Fruit fly (Drosophila melanogaster) whole organism, embryonic: ENCODE measurements around the gene CG15023.

ENCODE experiments used
- ATbp ChIP-seq: fragments of 200-800 bp; sonication (Bioruptor generic); optimal IDR thresholded peaks from 2 replicates; lab custom pipeline; 2017; ENCODE audit warnings: missing biosample characterization, mild to moderate bottlenecking, missing genetic modification characterization, missing genetic modification reagents
- Blimp-1 ChIP-seq: fragments of 200-800 bp; sonication (Bioruptor generic); optimal IDR thresholded peaks from 3 replicates; lab custom pipeline; 2018; ENCODE audit warnings: missing biosample characterization, missing genetic modification characterization, mild to moderate bottlenecking, moderate library complexity, missing genetic modification reagents
- CG10209 ChIP-seq: fragments of 200-800 bp; sonication (Bioruptor generic); optimal IDR thresholded peaks from 3 replicates; lab custom pipeline; 2017; ENCODE audit warnings: missing biosample characterization, mild to moderate bottlenecking, missing genetic modification characterization, missing genetic modification reagents
- CG11695 ChIP-seq: fragments of 200-800 bp; sonication (Bioruptor generic); IDR thresholded peaks from 3 replicates; pipeline ENCODE4 v1.3.6; 2022; ENCODE audit warnings: missing biosample characterization, missing genetic modification characterization
- CG13287 ChIP-seq: fragments of 200-800 bp; sonication (Bioruptor generic); IDR thresholded peaks from 2 replicates; pipeline ENCODE4 v1.3.6; 2022; ENCODE audit warnings: missing biosample characterization, missing genetic modification characterization; ENCODE audit not compliant: partially characterized antibody
- CG13424 ChIP-seq: fragments of 200-800 bp; sonication (Bioruptor generic); optimal IDR thresholded peaks from 2 replicates; lab custom pipeline; 2019; ENCODE audit warnings: missing biosample characterization, mild to moderate bottlenecking, missing genetic modification characterization, moderate library complexity
- CG14014 ChIP-seq: fragments of 200-800 bp; sonication (Bioruptor generic); IDR thresholded peaks from 2 replicates; pipeline ENCODE4 v1.3.6; 2022; ENCODE audit warnings: missing biosample characterization, missing genetic modification characterization
- CG14441 ChIP-seq: fragments of 200-800 bp; sonication (Bioruptor generic); IDR thresholded peaks from 2 replicates; pipeline ENCODE4 v1.3.6; 2022; ENCODE audit warnings: missing biosample characterization, missing genetic modification characterization
- CG14667 ChIP-seq: fragments of 200-800 bp; sonication (Bioruptor generic); IDR thresholded peaks from 2 replicates; pipeline ENCODE4 v1.3.6; 2022; ENCODE audit warnings: missing biosample characterization, missing genetic modification characterization
- CG15269 ChIP-seq: fragments of 200-800 bp; sonication (Bioruptor generic); optimal IDR thresholded peaks from 2 replicates; lab custom pipeline; 2018; ENCODE audit warnings: missing biosample characterization, mild to moderate bottlenecking, missing genetic modification characterization, moderate library complexity
- CG17385 ChIP-seq: fragments of 200-800 bp; sonication (Bioruptor generic); optimal IDR thresholded peaks from 3 replicates; lab custom pipeline; 2018; ENCODE audit warnings: missing biosample characterization, mild to moderate bottlenecking, missing genetic modification characterization
- CG18476 ChIP-seq: fragments of 200-800 bp; sonication (Bioruptor generic); optimal IDR thresholded peaks from 2 replicates; lab custom pipeline; 2016; ENCODE audit warnings: missing biosample characterization, mild to moderate bottlenecking, missing genetic modification characterization
- CG18764 ChIP-seq: fragments of 200-800 bp; sonication (Bioruptor generic); optimal IDR thresholded peaks from 3 replicates; lab custom pipeline; 2016; ENCODE audit warnings: missing biosample characterization, missing genetic modification characterization
- CG34376 ChIP-seq: fragments of 200-800 bp; sonication (Bioruptor generic); optimal IDR thresholded peaks from 2 replicates; lab custom pipeline; 2018; ENCODE audit warnings: missing biosample characterization, mild to moderate bottlenecking, missing genetic modification characterization
- CG4730 ChIP-seq: fragments of 200-800 bp; sonication (Bioruptor generic); IDR thresholded peaks from 2 replicates; pipeline ENCODE4 v1.3.6; 2022; ENCODE audit warnings: missing biosample characterization, missing genetic modification characterization
- CG6272 ChIP-seq: fragments of 200-800 bp; sonication (Bioruptor generic); IDR thresholded peaks from 2 replicates; pipeline ENCODE4 v1.3.6; 2022; ENCODE audit warnings: missing biosample characterization, missing genetic modification characterization
- CG6683 ChIP-seq: fragments of 200-800 bp; sonication (Bioruptor generic); optimal IDR thresholded peaks from 2 replicates; lab custom pipeline; 2017; ENCODE audit warnings: missing biosample characterization, mild to moderate bottlenecking, missing genetic modification characterization, missing genetic modification reagents
- CG7839 ChIP-seq: fragments of 200-800 bp; sonication (Bioruptor generic); optimal IDR thresholded peaks from 3 replicates; lab custom pipeline; 2018; ENCODE audit warnings: missing biosample characterization, mild to moderate bottlenecking, missing genetic modification characterization, moderate library complexity
- CG8290 ChIP-seq, 3 experiments: fragments of 200-800 bp; sonication (Bioruptor generic); optimal IDR thresholded peaks; 2 replicates each; lab custom pipeline; 2016 to 2019; ENCODE audit warnings: missing biosample characterization in 3 of 3, missing genetic modification characterization in 3 of 3, mild to moderate bottlenecking in 2 of 3, moderate library complexity in 1 of 3
- CG8388 ChIP-seq: fragments of 200-800 bp; sonication (Bioruptor generic); optimal IDR thresholded peaks from 2 replicates; lab custom pipeline; 2019; ENCODE audit warnings: missing biosample characterization, mild to moderate bottlenecking, missing genetic modification characterization, moderate library complexity
- CG8924 ChIP-seq: fragments of 200-800 bp; optimal IDR thresholded peaks from 3 replicates; lab custom pipeline; 2019; ENCODE audit warnings: missing biosample characterization, mild to moderate bottlenecking, missing genetic modification characterization, moderate library complexity
- CoRest ChIP-seq: fragments of 200-800 bp; sonication (Bioruptor generic); optimal IDR thresholded peaks from 3 replicates; lab custom pipeline; 2018; ENCODE audit warnings: missing biosample characterization, mild to moderate bottlenecking, missing genetic modification characterization, moderate library complexity
- Doc2 ChIP-seq: fragments of 200-800 bp; sonication (Bioruptor generic); IDR thresholded peaks from 2 replicates; pipeline ENCODE4 v1.3.6; 2022; ENCODE audit warnings: missing biosample characterization, missing genetic modification characterization
- Hr51 ChIP-seq, 2 experiments: fragments of 200-800 bp; sonication (Bioruptor generic); optimal IDR thresholded peaks; 2 replicates in 1 of 2; 3 replicates in 1 of 2; lab custom pipeline; 2016 to 2018; ENCODE audit warnings: missing biosample characterization in 2 of 2, missing genetic modification characterization in 2 of 2, mild to moderate bottlenecking in 1 of 2, moderate library complexity in 1 of 2
- Oli ChIP-seq: fragments of 200-800 bp; sonication (Bioruptor generic); optimal IDR thresholded peaks from 2 replicates; lab custom pipeline; 2018; ENCODE audit warnings: missing biosample characterization, mild to moderate bottlenecking, missing genetic modification characterization, moderate library complexity
- Sox102F ChIP-seq: fragments of 200-800 bp; sonication (Bioruptor generic); optimal IDR thresholded peaks from 2 replicates; lab custom pipeline; 2018; ENCODE audit warnings: missing biosample characterization, mild to moderate bottlenecking, missing genetic modification characterization, moderate library complexity
- bsh ChIP-seq, 2 experiments: fragments of 200-800 bp; sonication (Bioruptor generic); optimal IDR thresholded peaks; 2 replicates each; lab custom pipeline; 2017 to 2018; ENCODE audit warnings: mild to moderate bottlenecking in 2 of 2, missing biosample characterization in 2 of 2, missing genetic modification characterization in 2 of 2, moderate library complexity in 1 of 2
- btn ChIP-seq: fragments of 200-800 bp; sonication (Bioruptor generic); optimal IDR thresholded peaks from 2 replicates; lab custom pipeline; 2016; ENCODE audit warnings: missing biosample characterization, missing genetic modification characterization
- esg ChIP-seq: fragments of 200-800 bp; sonication (Bioruptor generic); conservative IDR thresholded peaks from 2 replicates; pipeline ENCODE4 v1.3.6; 2022; ENCODE audit warnings: missing biosample characterization, missing genetic modification characterization
- fd3F ChIP-seq: fragments of 200-800 bp; sonication (Bioruptor generic); optimal IDR thresholded peaks from 2 replicates; lab custom pipeline; 2018; ENCODE audit warnings: missing biosample characterization, mild to moderate bottlenecking, missing genetic modification characterization, moderate library complexity
- gem ChIP-seq: fragments of 200-800 bp; sonication (Bioruptor generic); optimal IDR thresholded peaks from 2 replicates; lab custom pipeline; 2019; ENCODE audit warnings: missing biosample characterization, mild to moderate bottlenecking, missing genetic modification characterization, moderate library complexity
- grau ChIP-seq: fragments of 200-800 bp; optimal IDR thresholded peaks from 3 replicates; lab custom pipeline; 2019; ENCODE audit warnings: missing biosample characterization, mild to moderate bottlenecking, missing genetic modification characterization, moderate library complexity
- nmo ChIP-seq: fragments of 200-800 bp; sonication (Bioruptor generic); optimal IDR thresholded peaks from 2 replicates; lab custom pipeline; 2018; ENCODE audit warnings: missing biosample characterization, mild to moderate bottlenecking, missing genetic modification characterization, moderate library complexity
- oc ChIP-seq: fragments of 200-800 bp; sonication (Bioruptor generic); optimal IDR thresholded peaks from 2 replicates; lab custom pipeline; 2018; ENCODE audit warnings: missing biosample characterization, mild to moderate bottlenecking, missing genetic modification characterization, moderate library complexity
- row ChIP-seq: fragments of 200-800 bp; sonication (Bioruptor generic); IDR thresholded peaks from 3 replicates; pipeline ENCODE4 v1.3.6; 2022; ENCODE audit warnings: missing biosample characterization, missing genetic modification characterization
- schlank ChIP-seq: fragments of 200-800 bp; sonication (Bioruptor generic); optimal IDR thresholded peaks from 2 replicates; lab custom pipeline; 2018; ENCODE audit warnings: missing biosample characterization, mild to moderate bottlenecking, missing genetic modification characterization
- sens ChIP-seq: fragments of 200-800 bp; sonication (Bioruptor generic); peaks from one replicate; lab custom pipeline; 2016; ENCODE audit warnings: missing biosample characterization, missing genetic modification characterization
- sens-2 ChIP-seq: fragments of 200-800 bp; sonication (Bioruptor generic); IDR thresholded peaks from 2 replicates; pipeline ENCODE4 v1.3.6; 2022; ENCODE audit warnings: missing biosample characterization, missing genetic modification characterization
- slbo ChIP-seq: fragments of 200-800 bp; sonication (Bioruptor generic); IDR thresholded peaks from 2 replicates; pipeline ENCODE4 v1.3.6; 2022; ENCODE audit warnings: missing biosample characterization, missing genetic modification characterization
- tx ChIP-seq: fragments of 200-800 bp; sonication (Bioruptor generic); optimal IDR thresholded peaks from 2 replicates; lab custom pipeline; 2016; ENCODE audit warnings: missing biosample characterization, missing genetic modification characterization
- wdn ChIP-seq: fragments of 200-800 bp; sonication (Bioruptor generic); IDR thresholded peaks from 2 replicates; pipeline ENCODE4 v1.3.6; 2022; ENCODE audit warnings: missing biosample characterization, missing genetic modification characterization

Gene CG15023

dm6 chr3L:4510317-4510716, 49.0 kb upstream of the CG15023 start (continued):
- TF ChIP-seq bsh (GFP tag; optimal IDR thresholded peaks at IDR 0.05; lab: Kevin White, UChicago): no peak
- peak; percentile 67 for TF ChIP-seq CG13287 (GFP tag; lab: Robert Waterston, UW)

DNA sequence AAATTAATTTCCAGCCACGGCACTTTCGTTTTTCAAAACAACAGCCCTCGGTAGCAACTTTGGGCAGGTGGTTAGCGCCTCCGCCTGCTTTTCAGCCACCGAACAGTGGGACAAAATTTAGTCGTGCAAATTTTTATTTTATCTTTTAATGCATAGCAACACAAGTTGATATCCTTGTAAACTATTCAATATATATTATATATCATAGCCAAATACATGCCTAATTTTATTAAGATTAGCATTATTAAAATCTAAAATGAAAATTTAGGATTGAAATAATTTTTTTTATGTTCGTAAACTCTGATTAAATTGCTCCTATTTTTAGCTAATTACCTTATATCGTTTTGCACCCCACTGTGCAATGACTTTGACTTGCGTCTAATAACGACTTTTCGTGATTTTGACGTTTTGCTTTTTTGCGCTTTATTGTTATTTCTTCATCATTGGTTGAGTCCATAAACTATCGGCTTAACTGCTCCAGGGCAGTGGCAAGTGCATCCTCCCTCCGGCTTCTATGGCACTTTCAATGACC, 47.7 kb upstream of the CG15023 start:
- TF ChIP-seq CG7839 (peak; percentile 22), tx (GFP tag; lab: Kevin White, UChicago) (no peak), Blimp-1 (GFP tag; lab: Kevin White, UChicago) (peak; percentile 52), fd3F (GFP tag; lab: Kevin White, UChicago) (peak; percentile 6), CG15269 (tag; lab: Kevin White, UChicago) (peak; percentile 61), slbo (GFP tag; lab: Robert Waterston, UW) (peak; percentile 12; the same call in 1 of the 2 replicates), CG14014 (GFP tag; lab: Robert Waterston, UW) (0 out of 2 replicates have a peak, but pooled peaks have one; percentile 29), sens-2 (GFP tag; lab: Robert Waterston, UW) (no peak), Oli (peak; percentile 34), Sox102F (GFP tag; lab: Kevin White, UChicago) (peak; percentile 64), CG10209 (peak; percentile 5), esg (GFP tag; lab: Robert Waterston, UW) (no peak; the same call in 1 of the 2 replicates), CG18764 (GFP tag; lab: Kevin White, UChicago) (no peak), CG6272 (no peak), wdn (no peak), bsh (GFP tag; optimal IDR thresholded peaks at IDR 0.05; lab: Kevin White, UChicago) (peak in 1 of 2 experiments; percentile 2), CG8388 (peak; percentile 16), gem (tag; lab: Kevin White, UChicago) (peak; percentile 59), CG17385 (GFP tag; lab: Kevin White, UChicago) (peak; percentile 18), Doc2 (GFP tag; lab: Robert Waterston, UW) (no peak), CG34376 (GFP tag; lab: Kevin White, UChicago) (no peak), CoRest (peak; percentile 40), oc (tag; lab: Kevin White, UChicago) (peak; percentile 31), ATbp (GFP tag; lab: Kevin White, UChicago) (peak; percentile 27), CG11695 (GFP tag; lab: Robert Waterston, UW) (0 out of 3 replicates have a peak, but pooled peaks have one; percentile 11), btn (GFP tag; lab: Kevin White, UChicago) (no peak), grau (peak; percentile 60), CG14441 (GFP tag; lab: Robert Waterston, UW) (no peak), CG18476 (GFP tag; lab: Kevin White, UChicago) (no peak), CG8924 (peak; percentile 12), CG14667 (GFP tag; lab: Robert Waterston, UW) (no peak), Hr51 (GFP tag; optimal IDR thresholded peaks at IDR 0.05; lab: Kevin White, UChicago) (peak in 1 of 2 experiments; percentile 67), CG4730 (no peak), sens (GFP tag; lab: Kevin White, UChicago) (peak; percentile 56), CG8290 (GFP tag; optimal IDR thresholded peaks at IDR 0.05; lab: Kevin White, UChicago) (no peak), CG8290 (tag; optimal IDR thresholded peaks at IDR 0.05; lab: Kevin White, UChicago) (no peak), CG6683 (no peak), schlank (tag; lab: Kevin White, UChicago) (no peak), nmo (GFP tag; lab: Kevin White, UChicago) (peak; percentile 39), CG13424 (tag; lab: Kevin White, UChicago) (peak; percentile 27), row (GFP tag; lab: Robert Waterston, UW) (0 out of 3 replicates have a peak, but pooled peaks have one; percentile 32)
